Fruit fly (Drosophila melanogaster) whole organism, embryonic: ENCODE data around the gene CG4041.
A peak's percentile ranks its signal among the peaks of the same experiment; 100 is the strongest.

Source experiments
- Awh ChIP-seq: fragments of 200-800 bp; sonication (Bioruptor generic); IDR thresholded peaks from 2 replicates; pipeline ENCODE4, ENCODE4 v1.3.6; 2022; ENCODE audit warnings: missing biosample characterization, missing genetic modification characterization
- Blimp-1 ChIP-seq: fragments of 200-800 bp; sonication (Bioruptor generic); optimal IDR thresholded peaks from 3 replicates; lab custom pipeline; 2018; ENCODE audit warnings: missing biosample characterization, missing genetic modification characterization, mild to moderate bottlenecking, moderate library complexity, missing genetic modification reagents
- CG10209 ChIP-seq: fragments of 200-800 bp; sonication (Bioruptor generic); optimal IDR thresholded peaks from 3 replicates; lab custom pipeline; 2017; ENCODE audit warnings: missing biosample characterization, mild to moderate bottlenecking, missing genetic modification characterization, missing genetic modification reagents
- CG11093 ChIP-seq: fragments of 200-800 bp; sonication (Bioruptor generic); IDR thresholded peaks from 3 replicates; pipeline ENCODE4 v1.3.6; 2022; ENCODE audit warnings: missing biosample characterization, missing genetic modification characterization
- CG11696 ChIP-seq: fragments of 200-800 bp; sonication (Bioruptor generic); IDR thresholded peaks from 2 replicates; pipeline ENCODE4 v1.3.6; 2022; ENCODE audit warnings: missing biosample characterization, missing genetic modification characterization
- CG12236 ChIP-seq: fragments of 200-800 bp; sonication (Bioruptor generic); optimal IDR thresholded peaks from 2 replicates; lab custom pipeline; 2016; ENCODE audit warnings: missing biosample characterization, missing genetic modification characterization
- CG12299 ChIP-seq: fragments of 200-800 bp; sonication (Bioruptor generic); optimal IDR thresholded peaks from 2 replicates; lab custom pipeline; 2018; ENCODE audit warnings: missing biosample characterization, mild to moderate bottlenecking, missing genetic modification characterization
- CG14667 ChIP-seq: fragments of 200-800 bp; sonication (Bioruptor generic); IDR thresholded peaks from 2 replicates; pipeline ENCODE4 v1.3.6; 2022; ENCODE audit warnings: missing biosample characterization, missing genetic modification characterization
- CG16863 ChIP-seq: fragments of 200-800 bp; sonication (Bioruptor generic); optimal IDR thresholded peaks from 3 replicates; lab custom pipeline; 2016; ENCODE audit warnings: missing biosample characterization, missing genetic modification characterization
- CG2889 ChIP-seq: fragments of 200-800 bp; sonication (Bioruptor generic); IDR thresholded peaks from 3 replicates; pipeline ENCODE4 v1.3.6; 2022; ENCODE audit warnings: missing biosample characterization, missing genetic modification characterization
- CG30020 ChIP-seq: fragments of 200-800 bp; optimal IDR thresholded peaks from 2 replicates; lab custom pipeline; 2019; ENCODE audit warnings: missing biosample characterization, mild to moderate bottlenecking, missing genetic modification characterization, moderate library complexity
- CG30431 ChIP-seq: fragments of 200-800 bp; sonication (Bioruptor generic); optimal IDR thresholded peaks from 2 replicates; lab custom pipeline; 2017; ENCODE audit warnings: missing biosample characterization, missing genetic modification characterization
- CG33557 ChIP-seq: fragments of 200-800 bp; sonication (Bioruptor generic); optimal IDR thresholded peaks from 2 replicates; lab custom pipeline; 2019; ENCODE audit warnings: missing biosample characterization, mild to moderate bottlenecking, missing genetic modification characterization, moderate library complexity
- CG4424 ChIP-seq: fragments of 200-800 bp; sonication (Bioruptor generic); optimal IDR thresholded peaks from 3 replicates; lab custom pipeline; 2016; ENCODE audit warnings: missing biosample characterization, missing genetic modification characterization
- CG8281 ChIP-seq: fragments of 200-800 bp; sonication (Bioruptor generic); optimal IDR thresholded peaks from 2 replicates; lab custom pipeline; 2018; ENCODE audit warnings: missing biosample characterization, mild to moderate bottlenecking, missing genetic modification characterization, moderate library complexity
- CG8290 ChIP-seq, 3 experiments: fragments of 200-800 bp; sonication (Bioruptor generic); optimal IDR thresholded peaks; 2 replicates each; lab custom pipeline; 2016 to 2019; ENCODE audit warnings: missing biosample characterization in 3 of 3, missing genetic modification characterization in 3 of 3, mild to moderate bottlenecking in 2 of 3, moderate library complexity in 1 of 3
- CG8359 ChIP-seq: fragments of 200-800 bp; sonication (Bioruptor generic); optimal IDR thresholded peaks from 2 replicates; lab custom pipeline; 2017; ENCODE audit warnings: missing biosample characterization, mild to moderate bottlenecking, missing genetic modification characterization, borderline replicate concordance
- CG9609 ChIP-seq: fragments of 200-800 bp; sonication (Bioruptor generic); optimal IDR thresholded peaks from 3 replicates; lab custom pipeline; 2016; ENCODE audit warnings: missing biosample characterization, missing genetic modification characterization
- CG9876 ChIP-seq: fragments of 200-800 bp; sonication (Bioruptor generic); optimal IDR thresholded peaks from 2 replicates; lab custom pipeline; 2016; ENCODE audit warnings: missing biosample characterization, missing genetic modification characterization
- CG9932 ChIP-seq: fragments of 200-800 bp; sonication (Bioruptor generic); IDR thresholded peaks from 2 replicates; pipeline ENCODE4 v1.3.6; 2022; ENCODE audit warnings: missing biosample characterization, missing genetic modification characterization
- Chrac-16 ChIP-seq: fragments of 200-800 bp; sonication (Bioruptor generic); optimal IDR thresholded peaks from 3 replicates; lab custom pipeline; 2016; ENCODE audit warnings: missing biosample characterization, missing genetic modification characterization
- CoRest ChIP-seq: fragments of 200-800 bp; sonication (Bioruptor generic); optimal IDR thresholded peaks from 3 replicates; lab custom pipeline; 2018; ENCODE audit warnings: missing biosample characterization, mild to moderate bottlenecking, missing genetic modification characterization, moderate library complexity
- Doc2 ChIP-seq: fragments of 200-800 bp; sonication (Bioruptor generic); IDR thresholded peaks from 2 replicates; pipeline ENCODE4 v1.3.6; 2022; ENCODE audit warnings: missing biosample characterization, missing genetic modification characterization
- Doc3 ChIP-seq: fragments of 200-800 bp; sonication (Bioruptor generic); IDR thresholded peaks from 3 replicates; pipeline ENCODE4 v1.3.6; 2022; ENCODE audit warnings: missing biosample characterization, missing genetic modification characterization; ENCODE audit not compliant: partially characterized antibody
- Hmx ChIP-seq: fragments of 200-800 bp; sonication (Bioruptor generic); optimal IDR thresholded peaks from 2 replicates; lab custom pipeline; 2016; ENCODE audit warnings: missing biosample characterization, missing genetic modification characterization
- Opbp ChIP-seq: fragments of 200-800 bp; sonication (Bioruptor generic); IDR thresholded peaks from 3 replicates; pipeline ENCODE4 v1.3.6; 2022; ENCODE audit warnings: missing biosample characterization, missing genetic modification characterization; ENCODE audit not compliant: partially characterized antibody
- Side ChIP-seq: fragments of 200-800 bp; sonication (Bioruptor generic); optimal IDR thresholded peaks from 2 replicates; lab custom pipeline; 2016; ENCODE audit warnings: missing biosample characterization, missing genetic modification characterization
- Sin3A ChIP-seq: fragments of >200 bp; optimal IDR thresholded peaks from 2 replicates; lab custom pipeline; 2018
- Sry-δ ChIP-seq: fragments of 200-800 bp; sonication (Bioruptor generic); optimal IDR thresholded peaks from 2 replicates; lab custom pipeline; 2016; ENCODE audit warnings: missing biosample characterization, missing genetic modification characterization
- TFAM ChIP-seq: fragments of 200-800 bp; sonication (Bioruptor generic); optimal IDR thresholded peaks from 2 replicates; lab custom pipeline; 2017; ENCODE audit warnings: missing biosample characterization, missing genetic modification characterization, inconsistent platforms
- ara ChIP-seq: fragments of 200-800 bp; sonication (Bioruptor generic); IDR thresholded peaks from 2 replicates; pipeline ENCODE4 v1.3.6; 2022; ENCODE audit warnings: missing biosample characterization, missing genetic modification characterization
- br ChIP-seq: fragments of >200 bp; optimal IDR thresholded peaks from 2 replicates; lab custom pipeline; 2017
- ci ChIP-seq: fragments of 200-800 bp; sonication (Bioruptor generic); IDR thresholded peaks from 3 replicates; pipeline ENCODE4 v1.3.6; 2022; ENCODE audit warnings: missing biosample characterization, missing genetic modification characterization
- danr ChIP-seq: fragments of 200-800 bp; sonication (Bioruptor generic); IDR thresholded peaks from 2 replicates; pipeline ENCODE4 v1.3.6; 2022; ENCODE audit warnings: missing biosample characterization, missing genetic modification characterization
- ems ChIP-seq: fragments of 200-800 bp; sonication (Bioruptor generic); optimal IDR thresholded peaks from 3 replicates; lab custom pipeline; 2016; ENCODE audit warnings: missing biosample characterization, missing genetic modification characterization
- ewg ChIP-seq: fragments of 200-800 bp; sonication (Bioruptor generic); optimal IDR thresholded peaks from 3 replicates; lab custom pipeline; 2017; ENCODE audit warnings: mild to moderate bottlenecking, missing biosample characterization, missing genetic modification reagents, missing genetic modification characterization
- ham ChIP-seq: fragments of 200-800 bp; sonication (Bioruptor generic); IDR thresholded peaks from 2 replicates; pipeline ENCODE4 v1.3.6; 2022; ENCODE audit warnings: missing biosample characterization, missing genetic modification characterization
- insv ChIP-seq, 2 experiments: fragments of 200-800 bp; sonication (Bioruptor generic); optimal IDR thresholded peaks; 3 replicates each; lab custom pipeline; 2016 to 2018; ENCODE audit warnings: missing biosample characterization in 2 of 2, missing genetic modification characterization in 2 of 2
- lilli ChIP-seq: fragments of 200-800 bp; sonication (Bioruptor generic); optimal IDR thresholded peaks from 3 replicates; lab custom pipeline; 2016; ENCODE audit warnings: missing biosample characterization, missing genetic modification characterization
- nerfin-1 ChIP-seq: fragments of 200-800 bp; sonication (Bioruptor generic); optimal IDR thresholded peaks from 3 replicates; lab custom pipeline; 2019; ENCODE audit warnings: missing biosample characterization, mild to moderate bottlenecking, missing genetic modification characterization, moderate library complexity
- p53 ChIP-seq: fragments of 200-800 bp; sonication (Bioruptor generic); optimal IDR thresholded peaks from 2 replicates; lab custom pipeline; 2016; ENCODE audit warnings: missing biosample characterization, missing genetic modification characterization
- pb ChIP-seq: fragments of 200-800 bp; sonication (Bioruptor generic); optimal IDR thresholded peaks from 3 replicates; lab custom pipeline; 2016; ENCODE audit warnings: missing biosample characterization, missing genetic modification characterization
- seq ChIP-seq: fragments of 200-800 bp; sonication (Bioruptor generic); IDR thresholded peaks from 2 replicates; pipeline ENCODE4 v1.3.6; 2022; ENCODE audit warnings: missing biosample characterization, missing genetic modification characterization
- sim ChIP-seq: fragments of 200-800 bp; sonication (Bioruptor generic); IDR thresholded peaks from 2 replicates; pipeline ENCODE4 v1.3.6; 2022; ENCODE audit warnings: missing biosample characterization, missing genetic modification characterization
- so ChIP-seq: fragments of 200-800 bp; sonication (Bioruptor generic); IDR thresholded peaks from 3 replicates; pipeline ENCODE4 v1.3.6; 2022; ENCODE audit warnings: missing biosample characterization, missing genetic modification characterization
- sug ChIP-seq: fragments of 200-800 bp; optimal IDR thresholded peaks from 2 replicates; lab custom pipeline; 2019; ENCODE audit warnings: missing biosample characterization, mild to moderate bottlenecking, missing genetic modification characterization, moderate library complexity
- tna ChIP-seq: fragments of 200-800 bp; sonication (Bioruptor generic); IDR thresholded peaks from 2 replicates; pipeline ENCODE4 v1.3.6; 2022; ENCODE audit warnings: missing biosample characterization, missing genetic modification characterization; ENCODE audit not compliant: partially characterized antibody
- tup ChIP-seq: fragments of 200-800 bp; sonication (Bioruptor generic); optimal IDR thresholded peaks from 2 replicates; lab custom pipeline; 2016; ENCODE audit warnings: missing biosample characterization, mild to moderate bottlenecking, missing genetic modification characterization, moderate library complexity
- unc-4 ChIP-seq: fragments of 200-800 bp; sonication (Bioruptor generic); IDR thresholded peaks from 2 replicates; pipeline ENCODE4 v1.3.6; 2022; ENCODE audit warnings: missing biosample characterization, missing genetic modification characterization; ENCODE audit not compliant: partially characterized antibody

CG4041 gene

DNA sequence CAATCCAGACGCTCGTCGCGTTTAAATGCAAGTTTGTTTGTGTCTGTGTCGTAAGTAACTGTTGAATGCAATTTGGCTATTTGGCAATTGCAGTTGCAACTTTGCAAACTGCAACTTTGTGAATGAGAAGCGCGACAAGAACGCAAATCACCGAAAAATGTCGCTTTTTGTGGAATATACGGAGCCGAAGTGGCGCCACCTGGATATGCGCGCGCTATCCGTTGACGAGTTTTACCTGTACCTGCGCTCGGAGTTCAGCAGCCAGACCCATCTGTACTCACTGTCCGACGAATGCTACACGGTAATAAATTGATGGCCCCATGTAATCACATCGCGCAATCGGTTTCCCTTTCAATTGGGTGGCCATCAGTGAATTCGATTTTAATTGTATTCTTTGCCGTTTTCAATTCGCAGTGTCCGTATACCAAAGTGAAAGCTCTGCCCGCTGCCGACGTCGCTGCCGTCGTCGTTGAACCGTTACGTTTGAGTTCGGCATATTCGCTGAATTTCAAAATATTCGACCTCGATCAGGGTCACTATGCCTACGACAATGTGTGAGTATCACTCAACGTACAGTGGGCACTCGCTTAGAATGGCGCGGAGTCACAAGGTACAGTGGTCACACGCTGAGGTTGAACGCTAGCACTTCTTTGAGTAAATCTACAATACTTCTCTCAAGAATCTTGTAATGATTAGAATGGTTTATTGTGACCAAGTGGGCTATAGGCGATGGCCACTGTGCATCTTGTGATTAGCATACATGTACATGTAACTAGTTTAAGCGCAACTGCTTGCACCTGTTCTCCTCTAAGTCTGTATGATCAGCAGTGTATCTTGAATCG, 1.0 kb upstream of the CG4041 start (continued):
- TF ChIP-seq tna (GFP tag; lab: Robert Waterston, UW) (no peak), so (GFP tag; lab: Robert Waterston, UW) (peak; percentile 81), ci (peak; percentile 91), lilli (peak; percentile 86), CG9932 (peak; percentile 66), tup (GFP tag; lab: Kevin White, UChicago) (peak; percentile 14), danr (peak; percentile 82), sug (tag; lab: Kevin White, UChicago) (peak; percentile 8), CG33557 (GFP tag; lab: Kevin White, UChicago) (no peak), ham (peak; percentile 55; the same call in 1 of the 2 replicates), CoRest (tag; lab: Kevin White, UChicago) (peak; percentile 78), CG12236 (GFP tag; lab: Kevin White, UChicago) (peak; percentile 50), Sin3A (lab: Kevin White, UChicago) (no peak), CG11696 (GFP tag; lab: Robert Waterston, UW) (peak; percentile 77), CG2889 (GFP tag; lab: Robert Waterston, UW) (peak; percentile 83; the same call in 2 of the 3 replicates), Doc2 (GFP tag; lab: Robert Waterston, UW) (peak; percentile 69), Blimp-1 (GFP tag; lab: Kevin White, UChicago) (peak; percentile 76), insv (GFP tag; optimal IDR thresholded peaks at IDR 0.05; lab: Kevin White, UChicago) (no peak), ems (GFP tag; lab: Kevin White, UChicago) (peak; percentile 67), CG30431 (GFP tag; lab: Kevin White, UChicago) (peak; percentile 68), Side (GFP tag; lab: Kevin White, UChicago) (peak; percentile 75), Hmx (peak; percentile 40), br (lab: Kevin White, UChicago) (no peak), ewg (GFP tag; lab: Kevin White, UChicago) (peak; percentile 17), CG10209 (GFP tag; lab: Kevin White, UChicago) (peak; percentile 80), CG16863 (GFP tag; lab: Kevin White, UChicago) (peak; percentile 77), CG11093 (GFP tag; lab: Robert Waterston, UW) (peak; percentile 86), CG9609 (peak; percentile 87), unc-4 (GFP tag; lab: Robert Waterston, UW) (no peak), CG8359 (GFP tag; lab: Kevin White, UChicago) (no peak), Chrac-16 (GFP tag; lab: Kevin White, UChicago) (peak; percentile 84), CG8290 (GFP tag; optimal IDR thresholded peaks at IDR 0.05; lab: Kevin White, UChicago) (peak; percentile 57), CG8290 (tag; optimal IDR thresholded peaks at IDR 0.05; lab: Kevin White, UChicago) (peak in 1 of 2 experiments; percentile 98), Awh (GFP tag; lab: Robert Waterston, UW) (peak; percentile 63), nerfin-1 (tag; lab: Kevin White, UChicago) (peak; percentile 27), seq (GFP tag; lab: Robert Waterston, UW) (peak; percentile 87), sim (GFP tag; lab: Robert Waterston, UW) (peak; percentile 56; the same call in 1 of the 2 replicates), CG30020 (tag; lab: Kevin White, UChicago) (no peak), ara (GFP tag; lab: Robert Waterston, UW) (peak; percentile 83), p53 (GFP tag; lab: Kevin White, UChicago) (peak; percentile 49), Sry-δ (GFP tag; lab: Kevin White, UChicago) (peak; percentile 20), pb (GFP tag; lab: Kevin White, UChicago) (peak; percentile 78), CG4424 (GFP tag; lab: Kevin White, UChicago) (peak; percentile 66), CG14667 (GFP tag; lab: Robert Waterston, UW) (peak; percentile 86), Opbp (no peak), TFAM (no peak), CG12299 (tag; lab: Kevin White, UChicago) (peak; percentile 36), CG9876 (GFP tag; lab: Kevin White, UChicago) (peak; percentile 80), CG8281 (tag; lab: Kevin White, UChicago) (peak; percentile 49), Doc3 (GFP tag; lab: Robert Waterston, UW) (no peak)
